Worm (Caenorhabditis elegans): Measurements from ENCODE around the gene bcat-1.

Gene bcat-1

DNA sequence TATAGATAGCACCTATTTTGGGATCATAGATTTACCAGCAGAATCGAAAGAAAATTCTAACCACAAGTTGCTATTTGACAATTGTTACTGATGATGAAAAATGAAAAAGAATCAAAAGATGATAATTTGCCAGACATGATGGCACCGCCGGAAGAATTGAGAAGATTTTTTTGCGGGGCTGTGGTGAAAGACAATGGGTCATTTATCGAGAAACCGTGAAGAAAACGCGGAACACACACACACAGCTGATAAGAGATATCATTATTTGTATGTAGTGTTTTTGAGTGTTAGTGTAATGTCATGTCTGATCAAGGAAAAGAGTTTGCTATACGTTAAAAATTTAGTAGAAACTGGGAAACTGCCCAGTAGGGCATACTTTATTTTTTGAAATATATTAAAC is 42.4 kb upstream of the bcat-1 start:
- TF ChIP-seq hmg-1.2 (GFP tag; IDR thresholded peaks at IDR 0.05) = no peak
- no peak for TF ChIP-seq lin-54 (GFP tag; optimal IDR thresholded peaks at IDR 0.05)
- no peak for TF ChIP-seq attf-3 (GFP tag; conservative IDR thresholded peaks at IDR 0.05)
- no peak for TF ChIP-seq Y53G8AR.9 (GFP tag; conservative IDR thresholded peaks at IDR 0.05)
- no peak for TF ChIP-seq F57C9.4 (tag; optimal IDR thresholded peaks at IDR 0.05)
- TF ChIP-seq F52B5.7 (tag; optimal IDR thresholded peaks at IDR 0.05) = no peak
- no peak for TF ChIP-seq lsy-27 (tag; optimal IDR thresholded peaks at IDR 0.05; ENCODE audit: borderline replicate concordance, insufficient read depth)
- no peak for TF ChIP-seq gei-17 (GFP tag; optimal IDR thresholded peaks at IDR 0.05)
- no peak for TF ChIP-seq nhr-120 (GFP tag; IDR thresholded peaks at IDR 0.05)
- no peak for TF ChIP-seq T26A5.8 (tag; optimal IDR thresholded peaks at IDR 0.05)
- TF ChIP-seq ceh-79 (tag; optimal IDR thresholded peaks at IDR 0.05) = no peak
- TF ChIP-seq ztf-26 (tag; optimal IDR thresholded peaks at IDR 0.05) = no peak
- no peak for TF ChIP-seq cebp-1 (GFP tag; IDR thresholded peaks at IDR 0.05)
- no peak for TF ChIP-seq cebp-1 (tag; optimal IDR thresholded peaks at IDR 0.05)
- TF ChIP-seq sptf-2 (GFP tag; optimal IDR thresholded peaks at IDR 0.05) = no peak
- no peak for TF ChIP-seq Y67H2A.10 (GFP tag; conservative IDR thresholded peaks at IDR 0.05)
- TF ChIP-seq rpc-1 (optimal IDR thresholded peaks at IDR 0.05) = no peak
- TF ChIP-seq rpc-1 (tag; optimal IDR thresholded peaks at IDR 0.05) = no peak
- no peak for TF ChIP-seq ets-4 (GFP tag; optimal IDR thresholded peaks at IDR 0.05)
- no peak for TF ChIP-seq bed-1 (GFP tag; IDR thresholded peaks at IDR 0.05)
- no peak for TF ChIP-seq ztf-28 (GFP tag; IDR thresholded peaks at IDR 0.05)
- no peak for TF ChIP-seq ztf-3 (GFP tag; optimal IDR thresholded peaks at IDR 0.05)

ce11 chrX:12843011-12843410 is 34.3 kb upstream of the bcat-1 start, which contains the start of gene C52G5.2:
Gene C52G5.2, plus strand, starts transcription at chrX:12843311.
- no peak for TF ChIP-seq rec-8 (tag; optimal IDR thresholded peaks at IDR 0.05)
- TF ChIP-seq F57C9.4 (tag; optimal IDR thresholded peaks at IDR 0.05) = no peak
- no peak for TF ChIP-seq ztf-18 (tag; optimal IDR thresholded peaks at IDR 0.05)

ce11 chrX:12843530-12843929 is 33.8 kb upstream of the bcat-1 start:
- TF ChIP-seq hsf-1 (GFP tag; IDR thresholded peaks at IDR 0.05) (0 out of 2 replicates have a peak, but pooled peaks have one; percentile 13), let-526 (GFP tag; IDR thresholded peaks at IDR 0.05) (no peak), hmg-1.2 (GFP tag; IDR thresholded peaks at IDR 0.05) (peak; percentile 80), F49E8.2 (tag; optimal IDR thresholded peaks at IDR 0.05; ENCODE audit: insufficient read depth) (no peak), akir-1 (GFP tag; optimal IDR thresholded peaks at IDR 0.05) (no peak), egl-18 (GFP tag; IDR thresholded peaks at IDR 0.05) (0 out of 2 replicates have a peak, but pooled peaks have one; percentile 57), bed-1 (GFP tag; IDR thresholded peaks at IDR 0.05) (no peak), Y56A3A.18 (GFP tag; IDR thresholded peaks at IDR 0.05) (no peak), him-1 (tag; optimal IDR thresholded peaks at IDR 0.05) (peak; percentile 74), die-1 (tag; optimal IDR thresholded peaks at IDR 0.05) (peak; percentile 70), rcor-1 (GFP tag; IDR thresholded peaks at IDR 0.05) (0 out of 2 replicates have a peak, but pooled peaks have one; percentile 9), atf-7 (tag; optimal IDR thresholded peaks at IDR 0.05) (peak; percentile 40), xnd-1 (tag; optimal IDR thresholded peaks at IDR 0.05) (no peak), aptf-3 (GFP tag; IDR thresholded peaks at IDR 0.05) (peak; percentile 80; the same call in 1 of the 2 replicates), mel-28 (tag; optimal IDR thresholded peaks at IDR 0.05; ENCODE audit: borderline replicate concordance) (no peak), madf-3 (GFP tag; IDR thresholded peaks at IDR 0.05) (no peak), hrde-1 (tag; optimal IDR thresholded peaks at IDR 0.05; ENCODE audit: borderline replicate concordance) (no peak), ekl-4 (GFP tag; IDR thresholded peaks at IDR 0.05) (no peak), madf-10 (tag; optimal IDR thresholded peaks at IDR 0.05) (peak; percentile 37), lsl-1 (GFP tag; optimal IDR thresholded peaks at IDR 0.05) (no peak), K11D2.4 (GFP tag; IDR thresholded peaks at IDR 0.05) (peak; percentile 46; the same call in 1 of the 2 replicates), C17E4.6 (GFP tag; IDR thresholded peaks at IDR 0.05) (no peak), madf-6 (GFP tag; IDR thresholded peaks at IDR 0.05) (no peak), cebp-2 (GFP tag; IDR thresholded peaks at IDR 0.05) (no peak), pbrm-1 (GFP tag; IDR thresholded peaks at IDR 0.05) (peak; percentile 86), ets-4 (GFP tag; optimal IDR thresholded peaks at IDR 0.05) (no peak)

All from whole organism, young adult.